Fruit fly (Drosophila melanogaster) whole organism, embryonic: ENCODE results near the gene Doc1.

Source experiments
- Ada2b ChIP-seq: fragments of 200-800 bp; sonication (Bioruptor generic); IDR thresholded peaks from 2 replicates; pipeline ENCODE4 v1.3.6; 2022; ENCODE audit warnings: missing biosample characterization, missing genetic modification characterization
- Adf1 ChIP-seq: fragments of 200-800 bp; sonication (Bioruptor generic); IDR thresholded peaks from 2 replicates; pipeline ENCODE4 v1.3.6; 2022; ENCODE audit warnings: missing biosample characterization, missing genetic modification characterization
- BEAF-32 ChIP-seq: fragments of 200-800 bp; sonication (Bioruptor generic); optimal IDR thresholded peaks from 3 replicates; lab custom pipeline; 2017; ENCODE audit warnings: missing biosample characterization, missing genetic modification characterization, mild to moderate bottlenecking, moderate library complexity, missing genetic modification reagents
- CG10267 ChIP-seq: fragments of 200-800 bp; sonication (Bioruptor generic); optimal IDR thresholded peaks from 2 replicates; lab custom pipeline; 2018; ENCODE audit warnings: missing biosample characterization, mild to moderate bottlenecking, missing genetic modification characterization, moderate library complexity
- CG10979 ChIP-seq: fragments of 200-800 bp; sonication (Bioruptor generic); optimal IDR thresholded peaks from 2 replicates; lab custom pipeline; 2018; ENCODE audit warnings: missing biosample characterization, mild to moderate bottlenecking, missing genetic modification characterization, moderate library complexity
- CG18262 ChIP-seq: fragments of 200-800 bp; optimal IDR thresholded peaks from 3 replicates; lab custom pipeline; 2019; ENCODE audit warnings: missing biosample characterization, mild to moderate bottlenecking, missing genetic modification characterization, moderate library complexity
- CG18599 ChIP-seq: fragments of 200-800 bp; sonication (Bioruptor generic); optimal IDR thresholded peaks from 3 replicates; lab custom pipeline; 2017; ENCODE audit warnings: missing biosample characterization, missing genetic modification characterization, mild to moderate bottlenecking, moderate library complexity, missing genetic modification reagents
- CG3065 ChIP-seq: fragments of 200-800 bp; sonication (Bioruptor generic); optimal IDR thresholded peaks from 2 replicates; lab custom pipeline; 2016; ENCODE audit warnings: missing biosample characterization, missing genetic modification characterization
- CG31365 ChIP-seq: fragments of 200-800 bp; sonication (Bioruptor generic); optimal IDR thresholded peaks from 2 replicates; lab custom pipeline; 2018; ENCODE audit warnings: missing biosample characterization, mild to moderate bottlenecking, missing genetic modification characterization
- CG32772 ChIP-seq: fragments of 200-800 bp; sonication (Bioruptor generic); IDR thresholded peaks from 2 replicates; pipeline ENCODE4 v1.3.6; 2022; ENCODE audit warnings: missing biosample characterization, missing genetic modification characterization
- CG4282 ChIP-seq: fragments of 200-800 bp; sonication (Bioruptor generic); optimal IDR thresholded peaks from 2 replicates; lab custom pipeline; 2016; ENCODE audit warnings: missing biosample characterization, missing genetic modification characterization
- CG4360 ChIP-seq: fragments of 200-800 bp; sonication (Bioruptor generic); IDR thresholded peaks from 2 replicates; pipeline ENCODE4 v1.3.6; 2022; ENCODE audit warnings: missing biosample characterization, missing genetic modification characterization
- CG43689 ChIP-seq: fragments of 200-800 bp; sonication (Bioruptor generic); IDR thresholded peaks from 2 replicates; pipeline ENCODE4 v1.3.6; 2022; ENCODE audit warnings: missing biosample characterization, missing genetic modification characterization
- CG4854 ChIP-seq: fragments of 200-800 bp; sonication (Bioruptor generic); optimal IDR thresholded peaks from 2 replicates; lab custom pipeline; 2016; ENCODE audit warnings: missing biosample characterization, missing genetic modification characterization, inconsistent platforms
- CG6272 ChIP-seq: fragments of 200-800 bp; sonication (Bioruptor generic); IDR thresholded peaks from 2 replicates; pipeline ENCODE4 v1.3.6; 2022; ENCODE audit warnings: missing biosample characterization, missing genetic modification characterization
- CG7372 ChIP-seq: fragments of 200-800 bp; sonication (Bioruptor generic); IDR thresholded peaks from 2 replicates; pipeline ENCODE4 v1.3.6; 2022; ENCODE audit warnings: missing biosample characterization, missing genetic modification characterization
- CG8478 ChIP-seq: fragments of >200 bp; optimal IDR thresholded peaks from 2 replicates; lab custom pipeline; 2018
- CG8924 ChIP-seq: fragments of 200-800 bp; optimal IDR thresholded peaks from 3 replicates; lab custom pipeline; 2019; ENCODE audit warnings: missing biosample characterization, mild to moderate bottlenecking, missing genetic modification characterization, moderate library complexity
- CG9609 ChIP-seq: fragments of 200-800 bp; sonication (Bioruptor generic); optimal IDR thresholded peaks from 3 replicates; lab custom pipeline; 2016; ENCODE audit warnings: missing biosample characterization, missing genetic modification characterization
- D19A ChIP-seq: fragments of 200-800 bp; optimal IDR thresholded peaks from 3 replicates; lab custom pipeline; 2019; ENCODE audit warnings: missing biosample characterization, mild to moderate bottlenecking, missing genetic modification characterization, moderate library complexity
- Deaf1 ChIP-seq: fragments of 200-800 bp; optimal IDR thresholded peaks from 3 replicates; lab custom pipeline; 2019; ENCODE audit warnings: missing biosample characterization, mild to moderate bottlenecking, missing genetic modification characterization, moderate library complexity
- Dll ChIP-seq: fragments of 200-800 bp; sonication (Bioruptor generic); IDR thresholded peaks from 4 replicates; pipeline ENCODE4 v1.3.6; 2022; ENCODE audit warnings: missing biosample characterization, missing genetic modification characterization; ENCODE audit not compliant: partially characterized antibody
- Fer3 ChIP-seq: fragments of 200-800 bp; sonication (Bioruptor generic); optimal IDR thresholded peaks from 2 replicates; lab custom pipeline; 2018; ENCODE audit warnings: missing biosample characterization, mild to moderate bottlenecking, missing genetic modification characterization, moderate library complexity
- Hey ChIP-seq: fragments of 200-800 bp; sonication (Bioruptor generic); optimal IDR thresholded peaks from 3 replicates; lab custom pipeline; 2018; ENCODE audit warnings: missing biosample characterization, mild to moderate bottlenecking, missing genetic modification characterization
- Hr51 ChIP-seq, 2 experiments: fragments of 200-800 bp; sonication (Bioruptor generic); optimal IDR thresholded peaks; 2 replicates in 1 of 2; 3 replicates in 1 of 2; lab custom pipeline; 2016 to 2018; ENCODE audit warnings: missing biosample characterization in 2 of 2, missing genetic modification characterization in 2 of 2, mild to moderate bottlenecking in 1 of 2, moderate library complexity in 1 of 2
- Max ChIP-seq: fragments of 200-800 bp; sonication (Bioruptor generic); optimal IDR thresholded peaks from 2 replicates; lab custom pipeline; 2016; ENCODE audit warnings: missing biosample characterization, mild to moderate bottlenecking, missing genetic modification characterization
- Med ChIP-seq: fragments of 200-800 bp; sonication (Bioruptor generic); peaks from one replicate; lab custom pipeline; 2016; ENCODE audit warnings: missing biosample characterization, missing genetic modification characterization, mild to moderate bottlenecking, inconsistent platforms, moderate library complexity
- Nf-YC ChIP-seq: fragments of 200-800 bp; optimal IDR thresholded peaks from 3 replicates; lab custom pipeline; 2019; ENCODE audit warnings: missing biosample characterization, mild to moderate bottlenecking, missing genetic modification characterization, moderate library complexity
- PHDP ChIP-seq: fragments of 200-800 bp; sonication (Bioruptor generic); optimal IDR thresholded peaks from 3 replicates; lab custom pipeline; 2018; ENCODE audit warnings: missing biosample characterization, mild to moderate bottlenecking, missing genetic modification characterization, moderate library complexity
- Ptx1 ChIP-seq: fragments of 200-800 bp; sonication (Bioruptor generic); IDR thresholded peaks from 2 replicates; pipeline ENCODE4 v1.3.6; 2022; ENCODE audit warnings: missing biosample characterization, missing genetic modification characterization
- Rfx ChIP-seq: fragments of 200-800 bp; sonication (Bioruptor generic); IDR thresholded peaks from 2 replicates; pipeline ENCODE4 v1.3.6; 2022; ENCODE audit warnings: missing biosample characterization, missing genetic modification characterization
- Trl ChIP-seq, 3 experiments: fragments of >200 bp in 2 of 3; fragments of 200-800 bp in 1 of 3; sonication (Bioruptor generic) in 1 of 3; optimal IDR thresholded peaks; 2 replicates in 1 of 3; 3 replicates in 2 of 3; lab custom pipeline; 2016 to 2017; ENCODE audit warnings: missing biosample characterization in 1 of 3, missing genetic modification characterization in 1 of 3
- ara ChIP-seq: fragments of 200-800 bp; sonication (Bioruptor generic); IDR thresholded peaks from 2 replicates; pipeline ENCODE4 v1.3.6; 2022; ENCODE audit warnings: missing biosample characterization, missing genetic modification characterization
- bbx ChIP-seq: fragments of 200-800 bp; sonication (Bioruptor generic); IDR thresholded peaks from 2 replicates; pipeline ENCODE4 v1.3.6; 2022; ENCODE audit warnings: missing biosample characterization, missing genetic modification characterization; ENCODE audit not compliant: partially characterized antibody
- bowl ChIP-seq: fragments of 200-800 bp; sonication (Bioruptor generic); IDR thresholded peaks from 2 replicates; pipeline ENCODE4 v1.3.6; 2022; ENCODE audit warnings: missing biosample characterization, missing genetic modification characterization
- cg ChIP-seq: fragments of 200-800 bp; sonication (Bioruptor generic); optimal IDR thresholded peaks from 3 replicates; lab custom pipeline; 2019; ENCODE audit warnings: missing biosample characterization, mild to moderate bottlenecking, missing genetic modification characterization, moderate library complexity
- ci ChIP-seq: fragments of 200-800 bp; sonication (Bioruptor generic); IDR thresholded peaks from 3 replicates; pipeline ENCODE4 v1.3.6; 2022; ENCODE audit warnings: missing biosample characterization, missing genetic modification characterization
- dimm ChIP-seq: fragments of 200-800 bp; sonication (Bioruptor generic); IDR thresholded peaks from 2 replicates; pipeline ENCODE4 v1.3.6; 2022; ENCODE audit warnings: missing biosample characterization, missing genetic modification characterization
- grn ChIP-seq: fragments of 200-800 bp; sonication (Bioruptor generic); optimal IDR thresholded peaks from 3 replicates; lab custom pipeline; 2017; ENCODE audit warnings: missing biosample characterization, missing genetic modification characterization
- lilli ChIP-seq: fragments of 200-800 bp; sonication (Bioruptor generic); optimal IDR thresholded peaks from 3 replicates; lab custom pipeline; 2016; ENCODE audit warnings: missing biosample characterization, missing genetic modification characterization
- maf-S ChIP-seq: fragments of 200-800 bp; sonication (Bioruptor generic); optimal IDR thresholded peaks from 2 replicates; lab custom pipeline; 2016; ENCODE audit warnings: missing biosample characterization, missing genetic modification characterization
- pan ChIP-seq, 4 experiments: fragments of >200 bp in 3 of 4; fragments of 200-800 bp in 1 of 4; sonication (Bioruptor generic) in 1 of 4; optimal IDR thresholded peaks in 3 of 4; IDR thresholded peaks in 1 of 4; 2 replicates each; pipeline versions ENCODE4 v1.3.6 to Lab custom; 2017 to 2022; ENCODE audit warnings: missing biosample characterization in 2 of 4, missing genetic modification characterization in 2 of 4, mixed read lengths in 1 of 4
- phol ChIP-seq: fragments of 200-800 bp; sonication (Bioruptor generic); optimal IDR thresholded peaks from 3 replicates; lab custom pipeline; 2018; ENCODE audit warnings: missing biosample characterization, mild to moderate bottlenecking, missing genetic modification characterization, moderate library complexity
- repo ChIP-seq: fragments of 200-800 bp; sonication (Bioruptor generic); optimal IDR thresholded peaks from 2 replicates; lab custom pipeline; 2016; ENCODE audit warnings: missing biosample characterization, missing genetic modification characterization
- slbo ChIP-seq: fragments of 200-800 bp; sonication (Bioruptor generic); IDR thresholded peaks from 2 replicates; pipeline ENCODE4 v1.3.6; 2022; ENCODE audit warnings: missing biosample characterization, missing genetic modification characterization
- slou ChIP-seq: fragments of 200-800 bp; sonication (Bioruptor generic); optimal IDR thresholded peaks from 3 replicates; lab custom pipeline; 2016; ENCODE audit warnings: missing biosample characterization, missing genetic modification characterization
- sob ChIP-seq: fragments of 200-800 bp; sonication (Bioruptor generic); IDR thresholded peaks from 2 replicates; pipeline ENCODE4 v1.3.6; 2022; ENCODE audit warnings: missing biosample characterization, missing genetic modification characterization
- vvl ChIP-seq: fragments of 200-800 bp; sonication (Bioruptor generic); IDR thresholded peaks from 2 replicates; pipeline ENCODE4 v1.3.6; 2022; ENCODE audit warnings: missing biosample characterization, missing genetic modification characterization
- wek ChIP-seq: fragments of 200-800 bp; sonication (Bioruptor generic); optimal IDR thresholded peaks from 3 replicates; lab custom pipeline; 2018; ENCODE audit warnings: missing biosample characterization, mild to moderate bottlenecking, missing genetic modification characterization, moderate library complexity

Gene Doc1

dm6 chr3L:9019196-9019662, 21.9 kb upstream of the Doc1 start, which contains the start of gene Doc2 (continued):
- TF ChIP-seq Med = peak; percentile 42
- peak; percentile 58 for TF ChIP-seq phol (tag; lab: Kevin White, UChicago)
- TF ChIP-seq CG18262 (tag; lab: Kevin White, UChicago) = no peak
- TF ChIP-seq Fer3 (tag; lab: Kevin White, UChicago) = no peak
- TF ChIP-seq Deaf1 = peak; percentile 33
- no peak for TF ChIP-seq CG4360 (GFP tag; lab: Robert Waterston, UW)
- TF ChIP-seq CG3065 = no peak
- no peak for TF ChIP-seq CG10267
- TF ChIP-seq CG31365 = no peak
- TF ChIP-seq CG8924 (tag; lab: Kevin White, UChicago) = no peak
- peak; percentile 99 for TF ChIP-seq Nf-YC
- TF ChIP-seq Hey = no peak
- TF ChIP-seq Rfx (GFP tag; lab: Robert Waterston, UW) = no peak
- TF ChIP-seq bowl (GFP tag; lab: Robert Waterston, UW) = no peak
- TF ChIP-seq slou (GFP tag; lab: Kevin White, UChicago) = no peak
- no peak for TF ChIP-seq slbo (GFP tag; lab: Robert Waterston, UW)
- 0 out of 4 replicates have a peak, but pooled peaks have one; percentile 11 for TF ChIP-seq Dll (GFP tag; lab: Robert Waterston, UW)
- no peak for TF ChIP-seq Hr51 (GFP tag; optimal IDR thresholded peaks at IDR 0.05; lab: Kevin White, UChicago)
- TF ChIP-seq CG8478 (lab: Kevin White, UChicago) = peak; percentile 80
- no peak for TF ChIP-seq lilli
- TF ChIP-seq CG7372 (GFP tag; lab: Robert Waterston, UW) = no peak
- TF ChIP-seq vvl (GFP tag; lab: Robert Waterston, UW) = peak; percentile 46
- TF ChIP-seq PHDP (tag; lab: Kevin White, UChicago) = no peak
- peak; percentile 34 to 49 for TF ChIP-seq Trl (optimal IDR thresholded peaks at IDR 0.05; lab: Kevin White, UChicago)
- TF ChIP-seq Trl (GFP tag; optimal IDR thresholded peaks at IDR 0.05; lab: Kevin White, UChicago) = no peak
- no peak for TF ChIP-seq CG6272 (GFP tag; lab: Robert Waterston, UW)
- no peak for TF ChIP-seq CG43689 (GFP tag; lab: Robert Waterston, UW)
- no peak for TF ChIP-seq CG32772
- TF ChIP-seq Max = no peak
- TF ChIP-seq bbx (GFP tag; lab: Robert Waterston, UW) = peak; percentile 44
- TF ChIP-seq CG4854 (GFP tag; lab: Kevin White, UChicago) = no peak
- TF ChIP-seq repo (GFP tag; lab: Kevin White, UChicago) = no peak
- TF ChIP-seq grn (GFP tag; lab: Kevin White, UChicago) = peak; percentile 17
- no peak for TF ChIP-seq Ada2b (GFP tag; lab: Robert Waterston, UW)
- TF ChIP-seq ci (GFP tag; lab: Robert Waterston, UW) = 0 out of 3 replicates have a peak, but pooled peaks have one; percentile 57
- no peak for TF ChIP-seq wek
- no peak for TF ChIP-seq CG10979 (tag; lab: Kevin White, UChicago)
- no peak for TF ChIP-seq CG4282 (GFP tag; lab: Kevin White, UChicago)
- no peak for TF ChIP-seq D19A (tag; lab: Kevin White, UChicago)
- no peak for TF ChIP-seq pan (optimal IDR thresholded peaks at IDR 0.05; lab: Kevin White, UChicago)
- TF ChIP-seq pan (GFP tag; optimal IDR thresholded peaks at IDR 0.05 in 1 of 2, IDR thresholded peaks at IDR 0.05 in 1 of 2) = no peak
- TF ChIP-seq ara (GFP tag; lab: Robert Waterston, UW) = no peak
- TF ChIP-seq BEAF-32 (GFP tag; lab: Kevin White, UChicago) = no peak
- TF ChIP-seq maf-S (GFP tag; lab: Kevin White, UChicago) = no peak
- TF ChIP-seq Adf1 (GFP tag; lab: Robert Waterston, UW) = 0 out of 2 replicates have a peak, but pooled peaks have one; percentile 16
- TF ChIP-seq Ptx1 (GFP tag; lab: Robert Waterston, UW) = no peak
- TF ChIP-seq dimm (GFP tag; lab: Robert Waterston, UW) = no peak
- peak; percentile 44 for TF ChIP-seq cg (GFP tag; lab: Kevin White, UChicago)
- TF ChIP-seq CG9609 (GFP tag; lab: Kevin White, UChicago) = no peak
- no peak for TF ChIP-seq CG18599 (GFP tag; lab: Kevin White, UChicago)
- no peak for TF ChIP-seq sob (GFP tag; lab: Robert Waterston, UW)
